Fruit fly (Drosophila melanogaster): ENCODE results near the gene a10.

a10 gene

dm6 chr3L:16985578-16985977 lies 38.0 kb downstream of the a10 start:
- peak; percentile 41 for TF ChIP-seq Vsx2 (GFP tag; optimal IDR thresholded peaks at IDR 0.05; ENCODE audit: partially characterized antibody)
- TF ChIP-seq Mio (GFP tag; optimal IDR thresholded peaks at IDR 0.05) = no peak
- no peak for TF ChIP-seq Rel (GFP tag; optimal IDR thresholded peaks at IDR 0.05)
- peak; percentile 99 for TF ChIP-seq Rel (tag; optimal IDR thresholded peaks at IDR 0.05)
- peak; percentile 54 for TF ChIP-seq Myc (optimal IDR thresholded peaks at IDR 0.05)

dm6 chr3L:16984813-16985387 lies 38.6 kb downstream of the a10 start:
- TF ChIP-seq woc (GFP tag; optimal IDR thresholded peaks at IDR 0.05) = no peak
- TF ChIP-seq Hr78 (GFP tag; optimal IDR thresholded peaks at IDR 0.05) = no peak
- no peak for TF ChIP-seq rgr (GFP tag; optimal IDR thresholded peaks at IDR 0.05)
- no peak for TF ChIP-seq Hr83 (GFP tag; optimal IDR thresholded peaks at IDR 0.05; ENCODE audit: poor library complexity, severe bottlenecking)
- no peak for TF ChIP-seq GATAd (GFP tag; optimal IDR thresholded peaks at IDR 0.05)
- no peak for TF ChIP-seq ey (GFP tag; optimal IDR thresholded peaks at IDR 0.05)
- TF ChIP-seq Abd-B (GFP tag; optimal IDR thresholded peaks at IDR 0.05) = no peak
- TF ChIP-seq OdsH (GFP tag; optimal IDR thresholded peaks at IDR 0.05) = no peak
- no peak for TF ChIP-seq Jra (GFP tag; optimal IDR thresholded peaks at IDR 0.05)
- TF ChIP-seq Dfd (GFP tag; optimal IDR thresholded peaks at IDR 0.05) = no peak
- no peak for TF ChIP-seq dl (GFP tag; optimal IDR thresholded peaks at IDR 0.05; ENCODE audit: insufficient read depth in 1 of 2, partially characterized antibody in 2 of 2)
- no peak for TF ChIP-seq Vsx2 (GFP tag; optimal IDR thresholded peaks at IDR 0.05; ENCODE audit: partially characterized antibody)
- no peak for TF ChIP-seq foxo (GFP tag; optimal IDR thresholded peaks at IDR 0.05)
- no peak for TF ChIP-seq tai (GFP tag; optimal IDR thresholded peaks at IDR 0.05)
- TF ChIP-seq lola (GFP tag; optimal IDR thresholded peaks at IDR 0.05) = no peak
- no peak for TF ChIP-seq dmrt93B (GFP tag; optimal IDR thresholded peaks at IDR 0.05)
- TF ChIP-seq Hnf4 (GFP tag; optimal IDR thresholded peaks at IDR 0.05) = no peak

- peak; percentile 14 for TF ChIP-seq h (GFP tag; optimal IDR thresholded peaks at IDR 0.05)
- TF ChIP-seq GATAd (GFP tag; optimal IDR thresholded peaks at IDR 0.05) = no peak
- TF ChIP-seq sage (GFP tag; optimal IDR thresholded peaks at IDR 0.05) = peak; percentile 20
- no peak for TF ChIP-seq lola (GFP tag; optimal IDR thresholded peaks at IDR 0.05)
- TF ChIP-seq dsf (GFP tag; optimal IDR thresholded peaks at IDR 0.05; ENCODE audit: borderline replicate concordance) = no peak
- TF ChIP-seq Rel (GFP tag; optimal IDR thresholded peaks at IDR 0.05) = no peak
- peak; percentile 71 for TF ChIP-seq Rel (tag; optimal IDR thresholded peaks at IDR 0.05)
- TF ChIP-seq CrebA (GFP tag; optimal IDR thresholded peaks at IDR 0.05; ENCODE audit: borderline replicate concordance) = peak; percentile 66
- TF ChIP-seq Abd-B (GFP tag; optimal IDR thresholded peaks at IDR 0.05) = no peak
- TF ChIP-seq HLH106 (tag; optimal IDR thresholded peaks at IDR 0.05) = no peak
- TF ChIP-seq usp (GFP tag; optimal IDR thresholded peaks at IDR 0.05) = no peak
These were observed 39.5 kb downstream of the a10 start for dm6 chr3L:16984042-16984441.

- TF ChIP-seq HLH106 (tag; optimal IDR thresholded peaks at IDR 0.05) (no peak), N (GFP tag; optimal IDR thresholded peaks at IDR 0.05) (no peak), Myc (optimal IDR thresholded peaks at IDR 0.05) (peak; percentile 81), CG32264 (GFP tag; optimal IDR thresholded peaks at IDR 0.05) (no peak), sage (GFP tag; optimal IDR thresholded peaks at IDR 0.05) (no peak), OdsH (GFP tag; optimal IDR thresholded peaks at IDR 0.05) (peak; percentile 3), rgr (GFP tag; optimal IDR thresholded peaks at IDR 0.05) (peak; percentile 12), br (GFP tag; optimal IDR thresholded peaks at IDR 0.05) (peak; percentile 51), Sp1 (GFP tag; optimal IDR thresholded peaks at IDR 0.05) (peak; percentile 20), fru (GFP tag; optimal IDR thresholded peaks at IDR 0.05) (no peak), h (GFP tag; optimal IDR thresholded peaks at IDR 0.05) (peak; percentile 73), dsf (GFP tag; optimal IDR thresholded peaks at IDR 0.05; ENCODE audit: borderline replicate concordance) (no peak), Rel (GFP tag; optimal IDR thresholded peaks at IDR 0.05) (no peak), Rel (tag; optimal IDR thresholded peaks at IDR 0.05) (peak; percentile 35), foxo (GFP tag; optimal IDR thresholded peaks at IDR 0.05) (peak in 1 of 2 experiments; percentile 35), dl (GFP tag; optimal IDR thresholded peaks at IDR 0.05; ENCODE audit: insufficient read depth in 1 of 2, partially characterized antibody in 2 of 2) (no peak), Dfd (GFP tag; optimal IDR thresholded peaks at IDR 0.05) (no peak)
These were observed 42.4 kb downstream of the a10 start for dm6 chr3L:16981114-16981648.

All from whole organism, wandering third instar larva.